Fruit fly (Drosophila melanogaster) whole organism, prepupa: ENCODE results near the gene CG4789.
A peak's percentile ranks its signal among the peaks of the same experiment; 100 is the strongest.

Experiments used
- Blimp-1 ChIP-seq: fragments of 200-800 bp; sonication (Bioruptor generic); optimal IDR thresholded peaks from 3 replicates; lab custom pipeline; 2017; ENCODE audit warnings: missing biosample characterization, missing genetic modification characterization, mild to moderate bottlenecking, moderate library complexity, missing genetic modification reagents
- CG10669 ChIP-seq: fragments of 200-800 bp; sonication (Bioruptor generic); optimal IDR thresholded peaks from 3 replicates; lab custom pipeline; 2018; ENCODE audit warnings: missing biosample characterization, mild to moderate bottlenecking, missing genetic modification characterization, moderate library complexity
- CG11762 ChIP-seq: fragments of 200-800 bp; sonication (Bioruptor generic); optimal IDR thresholded peaks from 3 replicates; lab custom pipeline; 2016; ENCODE audit warnings: missing biosample characterization, missing genetic modification characterization; ENCODE audit not compliant: insufficient read depth
- CG1621 ChIP-seq: fragments of 200-800 bp; sonication (Bioruptor generic); optimal IDR thresholded peaks from 3 replicates; lab custom pipeline; 2018; ENCODE audit warnings: missing biosample characterization, mild to moderate bottlenecking, missing genetic modification characterization
- CG3032 ChIP-seq: fragments of 200-800 bp; optimal IDR thresholded peaks from 2 replicates; lab custom pipeline; 2019; ENCODE audit warnings: missing biosample characterization, mild to moderate bottlenecking, missing genetic modification characterization, moderate library complexity
- CG31627 ChIP-seq: fragments of 200-800 bp; sonication (Bioruptor generic); optimal IDR thresholded peaks from 3 replicates; lab custom pipeline; 2016; ENCODE audit warnings: missing biosample characterization, missing genetic modification characterization
- CG32006 ChIP-seq: fragments of 200-800 bp; sonication (Bioruptor generic); optimal IDR thresholded peaks from 3 replicates; lab custom pipeline; 2017; ENCODE audit warnings: missing biosample characterization, mild to moderate bottlenecking, missing genetic modification characterization
- CG34406 ChIP-seq: fragments of 200-800 bp; sonication (Bioruptor generic); optimal IDR thresholded peaks from 3 replicates; lab custom pipeline; 2016; ENCODE audit warnings: missing biosample characterization, missing genetic modification characterization
- CG3919 ChIP-seq: fragments of 200-800 bp; sonication (Bioruptor generic); optimal IDR thresholded peaks from 3 replicates; lab custom pipeline; 2016; ENCODE audit warnings: missing biosample characterization, missing genetic modification characterization
- CG6163 ChIP-seq: fragments of 200-800 bp; sonication (Bioruptor generic); IDR thresholded peaks from 3 replicates; pipeline ENCODE4 v1.3.6; 2022; ENCODE audit warnings: missing biosample characterization, missing genetic modification characterization
- CG6792 ChIP-seq: fragments of 200-800 bp; sonication (Bioruptor generic); optimal IDR thresholded peaks from 3 replicates; lab custom pipeline; 2016; ENCODE audit warnings: missing biosample characterization, missing genetic modification characterization
- CG6854 ChIP-seq: fragments of 200-800 bp; sonication (Bioruptor generic); optimal IDR thresholded peaks from 2 replicates; lab custom pipeline; 2017; ENCODE audit warnings: missing biosample characterization, mild to moderate bottlenecking, missing genetic modification characterization
- CG8119 ChIP-seq: fragments of 200-800 bp; sonication (Bioruptor generic); IDR thresholded peaks from 3 replicates; pipeline ENCODE4 v1.3.6; 2022; ENCODE audit warnings: missing biosample characterization, missing genetic modification characterization
- Eip78C ChIP-seq: fragments of 200-800 bp; sonication (Bioruptor generic); peaks from one replicate; lab custom pipeline; 2016; ENCODE audit warnings: missing biosample characterization, missing genetic modification characterization
- Eip93F ChIP-seq: fragments of 200-800 bp; sonication (Bioruptor generic); optimal IDR thresholded peaks from 2 replicates; lab custom pipeline; 2016; ENCODE audit warnings: missing biosample characterization, mild to moderate bottlenecking, missing genetic modification characterization
- Hr38 ChIP-seq: sonication (Bioruptor generic); optimal IDR thresholded peaks from 2 replicates; lab custom pipeline; 2016; ENCODE audit warnings: missing biosample characterization, missing genetic modification characterization
- Hr4 ChIP-seq: fragments of 200-800 bp; sonication (Bioruptor generic); optimal IDR thresholded peaks from 3 replicates; lab custom pipeline; 2016; ENCODE audit warnings: missing biosample characterization, missing genetic modification characterization
- Lpt ChIP-seq: fragments of 200-800 bp; sonication (Bioruptor generic); optimal IDR thresholded peaks from 3 replicates; lab custom pipeline; 2016; ENCODE audit warnings: missing biosample characterization, missing genetic modification characterization
- Met ChIP-seq: fragments of 200-800 bp; sonication (Bioruptor generic); optimal IDR thresholded peaks from 3 replicates; lab custom pipeline; 2016; ENCODE audit warnings: missing biosample characterization, missing genetic modification characterization
- Smox ChIP-seq: fragments of 200-800 bp; sonication (Bioruptor generic); optimal IDR thresholded peaks from 3 replicates; lab custom pipeline; 2016; ENCODE audit warnings: missing biosample characterization, missing genetic modification characterization
- Sox102F ChIP-seq: fragments of 200-800 bp; sonication (Bioruptor generic); optimal IDR thresholded peaks from 2 replicates; lab custom pipeline; 2016; ENCODE audit warnings: missing biosample characterization, mild to moderate bottlenecking, missing genetic modification characterization
- Sox14 ChIP-seq: fragments of 200-800 bp; sonication (Bioruptor generic); optimal IDR thresholded peaks from 3 replicates; lab custom pipeline; 2016; ENCODE audit warnings: missing biosample characterization, missing genetic modification characterization
- acj6 ChIP-seq: fragments of 200-800 bp; sonication (Bioruptor generic); optimal IDR thresholded peaks from 3 replicates; lab custom pipeline; 2016; ENCODE audit warnings: missing biosample characterization, missing genetic modification characterization
- eg ChIP-seq: fragments of 200-800 bp; sonication (Bioruptor generic); IDR thresholded peaks from 3 replicates; pipeline ENCODE4 v1.3.6; 2022; ENCODE audit warnings: missing biosample characterization, missing genetic modification characterization
- esn ChIP-seq: fragments of 200-800 bp; sonication (Bioruptor generic); optimal IDR thresholded peaks from 2 replicates; lab custom pipeline; 2016; ENCODE audit warnings: missing biosample characterization, mild to moderate bottlenecking, missing genetic modification characterization, moderate library complexity
- fd59A ChIP-seq: fragments of 200-800 bp; sonication (Bioruptor generic); optimal IDR thresholded peaks from 2 replicates; lab custom pipeline; 2017; ENCODE audit warnings: missing biosample characterization, mild to moderate bottlenecking, missing genetic modification characterization, missing genetic modification reagents
- fd85E ChIP-seq: fragments of 200-800 bp; sonication (Bioruptor generic); optimal IDR thresholded peaks from 3 replicates; lab custom pipeline; 2016; ENCODE audit warnings: missing biosample characterization, missing genetic modification characterization
- fkh ChIP-seq: fragments of 200-800 bp; sonication (Bioruptor generic); optimal IDR thresholded peaks from 3 replicates; lab custom pipeline; 2017; ENCODE audit warnings: missing biosample characterization, mild to moderate bottlenecking, missing genetic modification characterization, moderate library complexity
- net ChIP-seq: fragments of 200-800 bp; sonication (Bioruptor generic); optimal IDR thresholded peaks from 3 replicates; lab custom pipeline; 2016; ENCODE audit warnings: missing biosample characterization, missing genetic modification characterization
- ss ChIP-seq, 2 experiments: fragments of 200-800 bp; sonication (Bioruptor generic); optimal IDR thresholded peaks; 2 replicates in 1 of 2; 3 replicates in 1 of 2; lab custom pipeline; 2017 to 2018; ENCODE audit warnings: mild to moderate bottlenecking in 2 of 2, missing biosample characterization in 2 of 2, missing genetic modification characterization in 2 of 2, moderate library complexity in 1 of 2
- svp ChIP-seq: fragments of 200-800 bp; sonication (Bioruptor generic); peaks from one replicate; lab custom pipeline; 2016; ENCODE audit warnings: missing biosample characterization, missing genetic modification characterization
- topi ChIP-seq: fragments of 200-800 bp; sonication (Bioruptor generic); optimal IDR thresholded peaks from 3 replicates; lab custom pipeline; 2016; ENCODE audit warnings: missing biosample characterization, missing genetic modification characterization

Gene CG4789

dm6 chrX:16787416-16787900 lies 13.3 kb upstream of the CG4789 start (continued):
- TF ChIP-seq CG11762 (no peak), fd59A (no peak)

dm6 chrX:16791058-16791457 lies 9.7 kb upstream of the CG4789 start, which contains the start of gene Rrp45:
TSS of gene Rrp45 (minus strand) at chrX:16791266.
- TF ChIP-seq CG32006 (GFP tag; lab: Kevin White, UChicago) (no peak), Sox14 (GFP tag; lab: Kevin White, UChicago) (peak; percentile 18), CG3032 (tag; lab: Kevin White, UChicago) (no peak), CG10669 (GFP tag; lab: Kevin White, UChicago) (no peak), Hr38 (GFP tag; lab: Kevin White, UChicago) (no peak), Eip78C (GFP tag; lab: Kevin White, UChicago) (peak; percentile 52), esn (GFP tag; lab: Kevin White, UChicago) (no peak), Sox102F (GFP tag; lab: Kevin White, UChicago) (no peak), eg (GFP tag; lab: Robert Waterston, UW) (no peak), CG6163 (no peak), Hr4 (GFP tag; lab: Kevin White, UChicago) (no peak), Smox (GFP tag; lab: Kevin White, UChicago) (no peak), CG8119 (GFP tag; lab: Robert Waterston, UW) (no peak)

- TF ChIP-seq eg (GFP tag; lab: Robert Waterston, UW), result no peak
- TF ChIP-seq ss (GFP tag; optimal IDR thresholded peaks at IDR 0.05; lab: Kevin White, UChicago), result peak; percentile 22 to 29
- TF ChIP-seq Eip93F (GFP tag; lab: Kevin White, UChicago), result no peak
- peak; percentile 7 for TF ChIP-seq CG6854 (GFP tag; lab: Kevin White, UChicago)
- TF ChIP-seq CG11762, result no peak
- TF ChIP-seq fd85E (GFP tag; lab: Kevin White, UChicago), result no peak
- TF ChIP-seq topi (GFP tag; lab: Kevin White, UChicago), result no peak
- no peak for TF ChIP-seq CG34406
- no peak for TF ChIP-seq Smox (GFP tag; lab: Kevin White, UChicago)
- TF ChIP-seq CG6792, result no peak
- TF ChIP-seq CG3032 (tag; lab: Kevin White, UChicago), result no peak
- TF ChIP-seq acj6 (GFP tag; lab: Kevin White, UChicago), result no peak
- peak; percentile 35 for TF ChIP-seq CG1621 (tag; lab: Kevin White, UChicago)
- TF ChIP-seq svp (GFP tag; lab: Kevin White, UChicago), result no peak
- no peak for TF ChIP-seq Sox14 (GFP tag; lab: Kevin White, UChicago)
- TF ChIP-seq Hr38 (GFP tag; lab: Kevin White, UChicago), result no peak
- TF ChIP-seq fd59A, result no peak
- TF ChIP-seq net (GFP tag; lab: Kevin White, UChicago), result no peak
- peak; percentile 30 for TF ChIP-seq Eip78C (GFP tag; lab: Kevin White, UChicago)
- no peak for TF ChIP-seq Hr4 (GFP tag; lab: Kevin White, UChicago)
- no peak for TF ChIP-seq CG31627 (GFP tag; lab: Kevin White, UChicago)
- no peak for TF ChIP-seq Blimp-1 (GFP tag; lab: Kevin White, UChicago)
- TF ChIP-seq Sox102F (GFP tag; lab: Kevin White, UChicago), result no peak
- TF ChIP-seq Met (GFP tag; lab: Kevin White, UChicago), result no peak
- no peak for TF ChIP-seq Lpt (GFP tag; lab: Kevin White, UChicago)
- TF ChIP-seq CG32006 (GFP tag; lab: Kevin White, UChicago), result no peak
- no peak for TF ChIP-seq CG3919
- TF ChIP-seq, all 60 proteins: peak for 4
These were observed 8.6 kb upstream of the CG4789 start, which contains the start of gene CG4768 for dm6 chrX:16791920-16792829. TSS of gene CG4768 (plus strand) at chrX:16792119.

- TF ChIP-seq CG6163 (0 out of 3 replicates have a peak, but pooled peaks have one; percentile 7), fkh (GFP tag; lab: Kevin White, UChicago) (peak; percentile 41), Eip78C (GFP tag; lab: Kevin White, UChicago) (peak; percentile 42), CG1621 (tag; lab: Kevin White, UChicago) (no peak)
These were observed 7.5 kb upstream of the CG4789 start for dm6 chrX:16793129-16793748.
